Worm (Caenorhabditis elegans) whole organism, L4 larva: ENCODE results near the gene E04F6.4.

Source experiments
- F49E8.2 ChIP-seq: sonication (generic microtip); optimal IDR thresholded peaks from 2 replicates; lab custom pipeline; 2016; ENCODE audit warnings: missing compliant biosample characterization, mild to moderate bottlenecking, missing genetic modification characterization, borderline replicate concordance
- aha-1 ChIP-seq: fragments of 150-350 bp; peaks from one replicate; lab custom pipeline; 2014; ENCODE audit warnings: missing biosample characterization, missing genetic modification characterization
- ceh-20 ChIP-seq: fragments of 200-800 bp; sonication (Bioruptor generic); IDR thresholded peaks from 2 replicates; pipeline ENCODE4 v1.3.6; 2022; ENCODE audit warnings: missing genetic modification reagents, missing genetic modification characterization, missing compliant biosample characterization
- hif-1 ChIP-seq, 2 experiments: sonication (generic microtip); optimal IDR thresholded peaks; 2 replicates each; lab custom pipeline; 2016 to 2017; ENCODE audit warnings: missing compliant biosample characterization in 2 of 2, missing genetic modification characterization in 2 of 2, missing genetic modification reagents in 2 of 2, missing genotype in 2 of 2, mild to moderate bottlenecking in 1 of 2
- jun-1 ChIP-seq: fragments of 150-350 bp; optimal IDR thresholded peaks from 2 replicates; lab custom pipeline; 2014; ENCODE audit warnings: missing biosample characterization, missing genetic modification reagents, missing genetic modification characterization
- lir-3 ChIP-seq: sonication (generic microtip); optimal IDR thresholded peaks from 2 replicates; lab custom pipeline; 2016; ENCODE audit warnings: mild to moderate bottlenecking, missing genetic modification characterization, missing compliant biosample characterization
- lsy-2 ChIP-seq, 2 experiments: fragments of 150-350 bp in 1 of 2; sonication (generic microtip) in 1 of 2; optimal IDR thresholded peaks; 2 replicates each; lab custom pipeline; 2014 to 2017; ENCODE audit warnings: missing biosample characterization in 2 of 2, missing genetic modification characterization in 2 of 2
- mep-1 ChIP-seq: fragments of 150-350 bp; sonication (generic microtip); optimal IDR thresholded peaks from 3 replicates; lab custom pipeline; 2014; ENCODE audit warnings: missing biosample characterization, missing genetic modification characterization
- mxl-3 ChIP-seq: fragments of 200-800 bp; sonication (Bioruptor generic); optimal IDR thresholded peaks from 2 replicates; lab custom pipeline; 2018; ENCODE audit warnings: mild to moderate bottlenecking, missing genetic modification characterization, missing compliant biosample characterization
- pha-4 ChIP-seq, 2 experiments: fragments of 150-350 bp in 1 of 2; fragments of 200-800 bp in 1 of 2; sonication (Bioruptor generic) in 1 of 2; IDR thresholded peaks in 1 of 2; optimal IDR thresholded peaks in 1 of 2; 2 replicates each; pipeline versions ENCODE4 v1.3.6 to Lab custom; 2014 to 2022; ENCODE audit warnings: missing genetic modification characterization in 2 of 2, missing genetic modification reagents in 2 of 2, missing biosample characterization in 1 of 2, missing compliant biosample characterization in 1 of 2
- tra-1 ChIP-seq: fragments of 200-800 bp; sonication (Bioruptor generic); IDR thresholded peaks from 2 replicates; pipeline ENCODE4 v1.3.6; 2022; ENCODE audit warnings: missing genetic modification reagents, missing genetic modification characterization, missing compliant biosample characterization
- unc-62 ChIP-seq, 3 experiments: fragments of 150-350 bp in 1 of 3; sonication (generic microtip); optimal IDR thresholded peaks in 2 of 3; peaks in 1 of 3; 1 replicate in 1 of 3; 2 replicates in 2 of 3; lab custom pipeline; 2014 to 2017; ENCODE audit warnings: missing biosample characterization in 3 of 3, missing genetic modification characterization in 3 of 3, missing genetic modification reagents in 3 of 3, missing genotype in 1 of 3
- zag-1 ChIP-seq: fragments of 150-350 bp; optimal IDR thresholded peaks from 2 replicates; lab custom pipeline; 2014; ENCODE audit warnings: missing biosample characterization, missing genetic modification characterization

The E04F6.4 gene

ce11 chrII:7238248-7238647 is 49.0 kb downstream of the E04F6.4 start, which contains the start of gene aqp-1 (continued):
- TF ChIP-seq hif-1 (tag; optimal IDR thresholded peaks at IDR 0.05; lab: Kevin White, UChicago) (no peak), tra-1 (GFP tag; lab: Robert Waterston, UW) (peak; percentile 52; the same call in 1 of the 2 replicates), lsy-2 (tag; optimal IDR thresholded peaks at IDR 0.05; lab: Kevin White, UChicago) (peak; percentile 19), mep-1 (tag; lab: Kevin White, UChicago) (no peak), jun-1 (tag; lab: Kevin White, UChicago) (no peak), lir-3 (no peak), mxl-3 (GFP tag; lab: Kevin White, UChicago) (peak; percentile 52), F49E8.2 (tag; lab: Kevin White, UChicago) (no peak)

DNA sequence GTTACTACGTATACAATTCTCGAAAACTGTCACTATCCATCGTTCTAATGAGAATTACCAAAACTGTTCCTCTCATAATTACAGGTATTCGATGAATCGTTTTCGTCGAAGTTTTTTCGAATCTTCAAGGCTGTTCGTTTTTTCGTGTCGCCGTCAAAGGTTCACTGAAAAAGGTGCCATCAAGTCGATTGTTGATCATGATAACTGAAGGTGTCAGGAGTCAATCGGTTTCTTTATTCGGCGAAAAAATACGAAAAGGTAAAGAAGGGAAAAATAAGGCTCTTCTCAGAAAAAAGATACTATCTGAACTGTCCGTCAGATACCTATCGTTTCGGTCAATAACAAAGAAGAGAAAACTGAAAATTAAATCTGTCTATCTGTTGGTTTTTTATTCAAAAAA is 49.6 kb downstream of the E04F6.4 start:
- TF ChIP-seq unc-62 (GFP tag; optimal IDR thresholded peaks at IDR 0.05 in 1 of 2; lab: Kevin White, UChicago) (peak in 1 of 2 experiments; percentile 63), unc-62 (tag; optimal IDR thresholded peaks at IDR 0.05; lab: Kevin White, UChicago) (no peak), zag-1 (tag; lab: Kevin White, UChicago) (no peak)
- TF ChIP-seq, all 104 proteins: peak for 1

- no peak for TF ChIP-seq pha-4 (GFP tag; IDR thresholded peaks at IDR 0.05; lab: Robert Waterston, UW)
- TF ChIP-seq pha-4 (tag; optimal IDR thresholded peaks at IDR 0.05; lab: Kevin White, UChicago): no peak
- TF ChIP-seq aha-1 (tag; lab: Kevin White, UChicago): peak; percentile 94
- TF ChIP-seq unc-62 (GFP tag; optimal IDR thresholded peaks at IDR 0.05 in 1 of 2; lab: Kevin White, UChicago): peak in 1 of 2 experiments; percentile 68
- TF ChIP-seq unc-62 (tag; optimal IDR thresholded peaks at IDR 0.05; lab: Kevin White, UChicago): no peak
- TF ChIP-seq ceh-20 (GFP tag; lab: Robert Waterston, UW): no peak
Observed at ce11 chrII:7239705-7240104, 50.5 kb downstream of the E04F6.4 start.
